Worm (Caenorhabditis elegans) whole organism, young adult: ENCODE results near the gene egl-10.

Source experiments
- F10E7.11 ChIP-seq: sonication (generic microtip); optimal IDR thresholded peaks from 2 replicates; lab custom pipeline; 2017; ENCODE audit warnings: mild to moderate bottlenecking, missing genetic modification characterization, moderate library complexity, missing compliant biosample characterization
- F49E8.2 ChIP-seq: sonication (generic microtip); optimal IDR thresholded peaks from 3 replicates; lab custom pipeline; 2017; ENCODE audit warnings: missing genetic modification characterization, mild to moderate bottlenecking, missing compliant biosample characterization, antibody characterized with exemption, moderate library complexity; ENCODE audit not compliant: insufficient read depth
- F52B5.7 ChIP-seq: sonication (generic microtip); optimal IDR thresholded peaks from 2 replicates; lab custom pipeline; 2016; ENCODE audit warnings: mild to moderate bottlenecking, missing genetic modification characterization, missing compliant biosample characterization
- F57C9.4 ChIP-seq: sonication (generic microtip); optimal IDR thresholded peaks from 2 replicates; lab custom pipeline; 2017; ENCODE audit warnings: mild to moderate bottlenecking, missing genetic modification characterization, missing compliant biosample characterization
- Y56A3A.18 ChIP-seq: fragments of 200-800 bp; sonication (Bioruptor generic); IDR thresholded peaks from 2 replicates; pipeline ENCODE4 v1.3.6; 2022; ENCODE audit warnings: missing genetic modification reagents, missing genetic modification characterization, missing compliant biosample characterization
- aptf-2 ChIP-seq: fragments of 200-800 bp; sonication (Bioruptor generic); conservative IDR thresholded peaks from 2 replicates; pipeline ENCODE4 v1.3.6; 2022; ENCODE audit warnings: missing genetic modification reagents, missing genetic modification characterization, missing compliant biosample characterization
- ccch-3 ChIP-seq: fragments of 200-800 bp; sonication (Bioruptor generic); optimal IDR thresholded peaks from 2 replicates; lab custom pipeline; 2018; ENCODE audit warnings: mild to moderate bottlenecking, missing genetic modification characterization, missing compliant biosample characterization
- cebp-2 ChIP-seq: fragments of 200-800 bp; sonication (Bioruptor generic); IDR thresholded peaks from 2 replicates; pipeline ENCODE4 v1.3.6; 2022; ENCODE audit warnings: missing genetic modification characterization, missing compliant biosample characterization
- mes-4 ChIP-seq: sonication (generic microtip); optimal IDR thresholded peaks from 2 replicates; lab custom pipeline; 2016; ENCODE audit warnings: missing genotype, missing genetic modification characterization, missing compliant biosample characterization
- nfya-1 ChIP-seq: sonication (generic microtip); optimal IDR thresholded peaks from 2 replicates; lab custom pipeline; 2017; ENCODE audit warnings: antibody characterized with exemption, missing compliant biosample characterization, missing genetic modification characterization, borderline replicate concordance; ENCODE audit not compliant: insufficient read depth
- nfya-2 ChIP-seq: fragments of 200-800 bp; sonication (Bioruptor generic); IDR thresholded peaks from 2 replicates; pipeline ENCODE4 v1.3.6; 2022; ENCODE audit warnings: missing genetic modification reagents, missing genetic modification characterization, missing compliant biosample characterization
- nhr-120 ChIP-seq: fragments of 200-800 bp; sonication (Bioruptor generic); IDR thresholded peaks from 2 replicates; pipeline ENCODE4 v1.3.6; 2022; ENCODE audit warnings: missing genetic modification characterization, missing compliant biosample characterization
- nhr-179 ChIP-seq: sonication (generic microtip); optimal IDR thresholded peaks from 2 replicates; lab custom pipeline; 2016; ENCODE audit warnings: mild to moderate bottlenecking, missing genetic modification characterization, missing compliant biosample characterization
- pha-4 ChIP-seq: fragments of 150-350 bp; sonication (generic microtip); optimal IDR thresholded peaks from 2 replicates; lab custom pipeline; 2014; ENCODE audit warnings: missing biosample characterization, missing genetic modification reagents, missing genetic modification characterization

- no peak for TF ChIP-seq F10E7.11 (tag; lab: Kevin White, UChicago)
- no peak for TF ChIP-seq nhr-120 (GFP tag; lab: Robert Waterston, UW)
- no peak for TF ChIP-seq nfya-1 (tag; lab: Kevin White, UChicago)
- TF ChIP-seq mes-4 (tag; lab: Kevin White, UChicago): no peak
- TF ChIP-seq ccch-3 (GFP tag; lab: Kevin White, UChicago): no peak
- TF ChIP-seq nfya-2: no peak
- no peak for TF ChIP-seq nhr-179 (tag; lab: Kevin White, UChicago)
- TF ChIP-seq F49E8.2 (tag; lab: Kevin White, UChicago): no peak
- TF ChIP-seq F52B5.7 (tag; lab: Kevin White, UChicago): no peak
- no peak for TF ChIP-seq pha-4 (tag; lab: Kevin White, UChicago)
- TF ChIP-seq F57C9.4 (tag; lab: Kevin White, UChicago): no peak
- no peak for TF ChIP-seq aptf-2 (GFP tag; lab: Robert Waterston, UW)
- TF ChIP-seq cebp-2 (GFP tag; lab: Robert Waterston, UW): no peak
- TF ChIP-seq Y56A3A.18 (GFP tag; lab: Robert Waterston, UW): no peak
Observed at ce11 chrV:12470324-12470723, 7.5 kb upstream of the egl-10 start.
